Fruit fly (Drosophila melanogaster): ENCODE data around the gene Arts.

The Arts gene

DNA sequence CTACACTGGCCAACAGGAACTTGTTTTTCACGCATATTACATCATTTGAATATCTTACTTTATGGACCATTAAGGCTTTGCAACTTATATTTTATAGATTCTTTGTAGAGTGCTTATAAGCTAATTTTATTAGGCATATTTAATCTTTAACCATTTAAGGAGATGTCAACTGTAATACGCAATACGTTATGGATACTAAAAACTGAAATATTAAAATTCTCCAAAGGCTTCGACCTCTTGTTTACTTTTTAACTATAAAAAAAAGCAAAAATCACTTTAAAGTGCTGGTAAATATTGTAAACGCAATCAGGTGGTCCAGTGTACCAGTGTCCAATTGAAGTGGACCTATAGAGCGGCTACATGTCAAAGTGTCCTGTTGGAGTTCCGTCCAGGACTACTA lies 54.4 kb downstream of the Arts start (continued):
- TF ChIP-seq CG2678 (tag; optimal IDR thresholded peaks at IDR 0.05) = peak; percentile 73
- TF ChIP-seq CG17385 (GFP tag; optimal IDR thresholded peaks at IDR 0.05) = peak; percentile 3
- TF ChIP-seq Adf1 (GFP tag; IDR thresholded peaks at IDR 0.05) = no peak
- TF ChIP-seq tio (GFP tag; optimal IDR thresholded peaks at IDR 0.05) = peak; percentile 23
- TF ChIP-seq ATbp (GFP tag; optimal IDR thresholded peaks at IDR 0.05) = peak; percentile 30
- TF ChIP-seq CG4617 (GFP tag; optimal IDR thresholded peaks at IDR 0.05; ENCODE audit: borderline replicate concordance) = no peak
- peak; percentile 7 for TF ChIP-seq CG12155 (GFP tag; optimal IDR thresholded peaks at IDR 0.05)
- no peak for TF ChIP-seq prd (optimal IDR thresholded peaks at IDR 0.05)
- TF ChIP-seq prd (GFP tag; IDR thresholded peaks at IDR 0.05) = peak; percentile 48; the same call in 2 of the 3 replicates
- peak; percentile 4 for TF ChIP-seq Hand (GFP tag; optimal IDR thresholded peaks at IDR 0.05)
- TF ChIP-seq slp2 (GFP tag; optimal IDR thresholded peaks at IDR 0.05) = no peak
- no peak for TF ChIP-seq CG1529 (GFP tag; optimal IDR thresholded peaks at IDR 0.05)
- TF ChIP-seq BtbVII (GFP tag; optimal IDR thresholded peaks at IDR 0.05) = peak; percentile 41
- no peak for TF ChIP-seq CG6654 (GFP tag; optimal IDR thresholded peaks at IDR 0.05)
- TF ChIP-seq CG18619 (GFP tag; optimal IDR thresholded peaks at IDR 0.05) = peak; percentile 9
- no peak for TF ChIP-seq CG4707 (GFP tag; optimal IDR thresholded peaks at IDR 0.05)
- TF ChIP-seq Deaf1 (tag; optimal IDR thresholded peaks at IDR 0.05) = peak; percentile 11
- TF ChIP-seq CG8388 (GFP tag; optimal IDR thresholded peaks at IDR 0.05) = no peak
- no peak for TF ChIP-seq CG11398 (GFP tag; optimal IDR thresholded peaks at IDR 0.05)
- TF ChIP-seq Meics (GFP tag; optimal IDR thresholded peaks at IDR 0.05) = peak; percentile 58
- TF ChIP-seq CG7745 (tag; optimal IDR thresholded peaks at IDR 0.05) = no peak
- TF ChIP-seq CG2129 (GFP tag; IDR thresholded peaks at IDR 0.05; ENCODE audit: partially characterized antibody) = no peak
- TF ChIP-seq Bteb2 (GFP tag; optimal IDR thresholded peaks at IDR 0.05) = no peak
- no peak for TF ChIP-seq sr (GFP tag; IDR thresholded peaks at IDR 0.05)
- no peak for TF ChIP-seq Dll (GFP tag; IDR thresholded peaks at IDR 0.05; ENCODE audit: partially characterized antibody)
- TF ChIP-seq ac (GFP tag; optimal IDR thresholded peaks at IDR 0.05) = no peak
- no peak for TF ChIP-seq unc-4 (GFP tag; IDR thresholded peaks at IDR 0.05; ENCODE audit: partially characterized antibody)
- TF ChIP-seq CG2120 (GFP tag; optimal IDR thresholded peaks at IDR 0.05) = peak; percentile 48
- no peak for TF ChIP-seq sob (GFP tag; IDR thresholded peaks at IDR 0.05)
- TF ChIP-seq pan (optimal IDR thresholded peaks at IDR 0.05) = no peak
- peak in 1 of 2 experiments; percentile 35 for TF ChIP-seq pan (GFP tag; optimal IDR thresholded peaks at IDR 0.05 in 1 of 2, IDR thresholded peaks at IDR 0.05 in 1 of 2)
- no peak for TF ChIP-seq Lhr (GFP tag; optimal IDR thresholded peaks at IDR 0.05)
- no peak for TF ChIP-seq GATAe (GFP tag; conservative IDR thresholded peaks at IDR 0.05)
- no peak for TF ChIP-seq Oaz (GFP tag; IDR thresholded peaks at IDR 0.05)
- no peak for TF ChIP-seq CG3726 (GFP tag; IDR thresholded peaks at IDR 0.05)
- no peak for TF ChIP-seq tap (tag; optimal IDR thresholded peaks at IDR 0.05)
- no peak for TF ChIP-seq CG12071 (GFP tag; optimal IDR thresholded peaks at IDR 0.05)
- no peak for TF ChIP-seq HLH54F (GFP tag; optimal IDR thresholded peaks at IDR 0.05)
- no peak for TF ChIP-seq cg (GFP tag; optimal IDR thresholded peaks at IDR 0.05)
- no peak for TF ChIP-seq CG1024 (GFP tag; IDR thresholded peaks at IDR 0.05)
- no peak for TF ChIP-seq insv (GFP tag; optimal IDR thresholded peaks at IDR 0.05)
- TF ChIP-seq CG4404 (GFP tag; IDR thresholded peaks at IDR 0.05) = no peak
- TF ChIP-seq fd102C (GFP tag; optimal IDR thresholded peaks at IDR 0.05) = no peak
- no peak for TF ChIP-seq croc (GFP tag; conservative IDR thresholded peaks at IDR 0.05)
- peak; percentile 23 for TF ChIP-seq CG13424 (tag; optimal IDR thresholded peaks at IDR 0.05)
- no peak for TF ChIP-seq Side (GFP tag; optimal IDR thresholded peaks at IDR 0.05)
- no peak for TF ChIP-seq CG10431 (GFP tag; optimal IDR thresholded peaks at IDR 0.05)
- no peak for TF ChIP-seq peb (GFP tag; IDR thresholded peaks at IDR 0.05)
- peak; percentile 28 for TF ChIP-seq CG15011 (GFP tag; optimal IDR thresholded peaks at IDR 0.05)
- no peak for TF ChIP-seq CG9817 (tag; optimal IDR thresholded peaks at IDR 0.05)
- TF ChIP-seq CG7987 (GFP tag; optimal IDR thresholded peaks at IDR 0.05) = no peak

Measured in whole organism, embryonic.